Worm (Caenorhabditis elegans) whole organism, mixed stage, embryonic: Measurements from ENCODE around the gene B0303.16.

Experiments used
- M03D4.4 ChIP-seq: sonication (generic microtip); optimal IDR thresholded peaks from 2 replicates; lab custom pipeline; 2017; ENCODE audit warnings: mild to moderate bottlenecking, missing genetic modification characterization, missing compliant biosample characterization
- bed-3 ChIP-seq: fragments of 200-800 bp; sonication (Bioruptor generic); optimal IDR thresholded peaks from 3 replicates; lab custom pipeline; 2018; ENCODE audit warnings: mild to moderate bottlenecking, missing genetic modification characterization, moderate library complexity, missing compliant biosample characterization
- blmp-1 ChIP-seq: fragments of 150-350 bp; optimal IDR thresholded peaks from 2 replicates; lab custom pipeline; 2014; ENCODE audit warnings: missing biosample characterization, missing genetic modification characterization
- ceh-39 ChIP-seq: fragments of 150-350 bp; optimal IDR thresholded peaks from 2 replicates; lab custom pipeline; 2014; ENCODE audit warnings: missing biosample characterization, missing genetic modification characterization
- ceh-43 ChIP-seq: fragments of 200-800 bp; sonication (Bioruptor generic); optimal IDR thresholded peaks from 2 replicates; lab custom pipeline; 2018; ENCODE audit warnings: mild to moderate bottlenecking, missing genetic modification characterization, moderate library complexity, missing compliant biosample characterization
- ceh-83 ChIP-seq: fragments of 200-800 bp; sonication (Bioruptor generic); optimal IDR thresholded peaks from 2 replicates; lab custom pipeline; 2018; ENCODE audit warnings: mild to moderate bottlenecking, missing genetic modification characterization, missing compliant biosample characterization
- ces-1 ChIP-seq: fragments of 150-350 bp; optimal IDR thresholded peaks from 2 replicates; lab custom pipeline; 2014; ENCODE audit warnings: missing biosample characterization, missing genetic modification reagents, missing genetic modification characterization
- cnd-1 ChIP-seq: fragments of 200-800 bp; sonication (Bioruptor generic); optimal IDR thresholded peaks from 2 replicates; lab custom pipeline; 2018; ENCODE audit warnings: mild to moderate bottlenecking, missing genetic modification characterization, missing compliant biosample characterization
- drap-1 ChIP-seq: fragments of 200-800 bp; sonication (Bioruptor generic); optimal IDR thresholded peaks from 3 replicates; lab custom pipeline; 2018; ENCODE audit warnings: mild to moderate bottlenecking, missing genetic modification characterization, missing compliant biosample characterization
- elt-1 ChIP-seq: sonication (generic microtip); optimal IDR thresholded peaks from 2 replicates; lab custom pipeline; 2017; ENCODE audit warnings: missing genetic modification characterization, mild to moderate bottlenecking, missing compliant biosample characterization, antibody characterized with exemption, moderate library complexity, borderline replicate concordance; ENCODE audit not compliant: insufficient read depth
- ham-2 ChIP-seq: fragments of 200-800 bp; sonication (Bioruptor generic); optimal IDR thresholded peaks from 2 replicates; lab custom pipeline; 2018; ENCODE audit warnings: mild to moderate bottlenecking, missing genetic modification characterization, missing compliant biosample characterization
- hlh-1 ChIP-seq: fragments of 150-350 bp; optimal IDR thresholded peaks from 2 replicates; lab custom pipeline; 2014; ENCODE audit warnings: missing biosample characterization, missing genetic modification reagents, missing genetic modification characterization
- lin-13 ChIP-seq: fragments of 150-350 bp; optimal IDR thresholded peaks from 2 replicates; lab custom pipeline; 2014; ENCODE audit warnings: missing biosample characterization, missing genetic modification characterization
- lin-32 ChIP-seq: fragments of 200-800 bp; sonication (Bioruptor generic); optimal IDR thresholded peaks from 2 replicates; lab custom pipeline; 2018; ENCODE audit warnings: mild to moderate bottlenecking, missing genetic modification characterization, missing compliant biosample characterization
- lsy-2 ChIP-seq: fragments of 150-350 bp; optimal IDR thresholded peaks from 2 replicates; lab custom pipeline; 2014; ENCODE audit warnings: missing biosample characterization, missing genetic modification characterization
- mab-5 ChIP-seq: fragments of 150-350 bp; optimal IDR thresholded peaks from 2 replicates; lab custom pipeline; 2014; ENCODE audit warnings: missing biosample characterization, missing genetic modification characterization
- mep-1 ChIP-seq: fragments of 150-350 bp; optimal IDR thresholded peaks from 2 replicates; lab custom pipeline; 2017; ENCODE audit warnings: missing biosample characterization, missing genetic modification reagents, missing genetic modification characterization, inconsistent platforms
- mls-2 ChIP-seq: sonication (generic microtip); optimal IDR thresholded peaks from 2 replicates; lab custom pipeline; 2016; ENCODE audit warnings: mild to moderate bottlenecking, missing genetic modification characterization, moderate library complexity, missing compliant biosample characterization
- nhr-12 ChIP-seq: fragments of 150-350 bp; optimal IDR thresholded peaks from 2 replicates; lab custom pipeline; 2014; ENCODE audit warnings: missing biosample characterization, missing genetic modification characterization
- nhr-2 ChIP-seq: fragments of 150-350 bp; optimal IDR thresholded peaks from 2 replicates; lab custom pipeline; 2014; ENCODE audit warnings: missing biosample characterization, missing genetic modification characterization
- nhr-237 ChIP-seq: fragments of 150-350 bp; optimal IDR thresholded peaks from 2 replicates; lab custom pipeline; 2014; ENCODE audit warnings: missing biosample characterization, missing genetic modification characterization
- nhr-76 ChIP-seq: sonication (generic microtip); optimal IDR thresholded peaks from 2 replicates; lab custom pipeline; 2017; ENCODE audit warnings: missing biosample characterization, missing genetic modification characterization
- pha-4 ChIP-seq: fragments of 150-350 bp; optimal IDR thresholded peaks from 2 replicates; lab custom pipeline; 2018; ENCODE audit warnings: missing biosample characterization, missing genetic modification reagents, missing genetic modification characterization
- sem-2 ChIP-seq: fragments of 200-800 bp; sonication (Bioruptor generic); optimal IDR thresholded peaks from 2 replicates; lab custom pipeline; 2018; ENCODE audit warnings: mild to moderate bottlenecking, missing genetic modification characterization, missing compliant biosample characterization
- snpc-4 ChIP-seq: fragments of 150-350 bp; optimal IDR thresholded peaks from 2 replicates; lab custom pipeline; 2014; ENCODE audit warnings: missing biosample characterization, missing genetic modification characterization
- sptf-1 ChIP-seq: sonication (generic microtip); optimal IDR thresholded peaks from 2 replicates; lab custom pipeline; 2017; ENCODE audit warnings: mild to moderate bottlenecking, missing genetic modification characterization, moderate library complexity, missing compliant biosample characterization
- tbx-8 ChIP-seq: fragments of 200-800 bp; sonication (Bioruptor generic); optimal IDR thresholded peaks from 2 replicates; lab custom pipeline; 2018; ENCODE audit warnings: mild to moderate bottlenecking, missing genetic modification characterization, moderate library complexity, missing compliant biosample characterization
- unc-120 ChIP-seq: sonication (generic microtip); optimal IDR thresholded peaks from 2 replicates; lab custom pipeline; 2017; ENCODE audit warnings: missing genetic modification characterization, missing compliant biosample characterization; ENCODE audit not compliant: poor library complexity, severe bottlenecking
- unc-39 ChIP-seq: fragments of 150-350 bp; optimal IDR thresholded peaks from 2 replicates; lab custom pipeline; 2014; ENCODE audit warnings: missing biosample characterization, missing genetic modification characterization
- unc-62 ChIP-seq: fragments of 150-350 bp; optimal IDR thresholded peaks from 2 replicates; lab custom pipeline; 2014; ENCODE audit warnings: missing biosample characterization, missing genetic modification reagents, missing genetic modification characterization
- zip-8 ChIP-seq: fragments of 150-350 bp; optimal IDR thresholded peaks from 2 replicates; lab custom pipeline; 2014; ENCODE audit warnings: missing biosample characterization, missing genetic modification characterization
- ztf-11 ChIP-seq: fragments of 150-350 bp; optimal IDR thresholded peaks from 2 replicates; lab custom pipeline; 2014; ENCODE audit warnings: missing biosample characterization, missing genetic modification characterization

The B0303.16 gene

DNA sequence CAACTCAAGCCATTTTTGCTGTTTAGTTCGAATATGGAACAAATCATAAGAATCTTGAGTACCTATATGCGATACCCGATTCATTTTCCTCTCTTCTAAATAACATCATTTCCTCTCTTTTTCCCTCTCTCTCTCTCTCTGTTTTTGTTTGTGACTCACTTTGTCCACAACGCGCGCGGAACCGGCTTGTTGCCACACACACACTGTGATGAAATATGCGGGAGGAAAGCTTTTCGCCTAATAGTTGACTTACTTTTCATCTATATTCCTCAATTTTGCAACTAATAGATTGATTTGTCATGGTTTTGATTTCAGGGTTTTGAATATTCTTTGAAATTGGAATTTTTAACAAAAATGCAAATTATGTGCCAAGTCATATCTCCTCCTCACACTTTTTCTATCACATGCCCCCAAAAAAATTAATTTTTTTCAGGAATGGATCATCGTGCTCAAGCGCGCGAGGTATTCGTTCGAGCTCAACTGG is 14.9 kb downstream of the B0303.16 start, which contains the start of gene hipr-1:
Gene hipr-1 (plus strand): TSS at position 434 of the 484 bp plus-strand sequence.
- TF ChIP-seq pha-4 (tag; lab: Kevin White, UChicago) = peak; percentile 54
- no peak for TF ChIP-seq sem-2 (GFP tag; lab: Kevin White, UChicago)
- TF ChIP-seq, all 35 proteins: peak for 1

DNA sequence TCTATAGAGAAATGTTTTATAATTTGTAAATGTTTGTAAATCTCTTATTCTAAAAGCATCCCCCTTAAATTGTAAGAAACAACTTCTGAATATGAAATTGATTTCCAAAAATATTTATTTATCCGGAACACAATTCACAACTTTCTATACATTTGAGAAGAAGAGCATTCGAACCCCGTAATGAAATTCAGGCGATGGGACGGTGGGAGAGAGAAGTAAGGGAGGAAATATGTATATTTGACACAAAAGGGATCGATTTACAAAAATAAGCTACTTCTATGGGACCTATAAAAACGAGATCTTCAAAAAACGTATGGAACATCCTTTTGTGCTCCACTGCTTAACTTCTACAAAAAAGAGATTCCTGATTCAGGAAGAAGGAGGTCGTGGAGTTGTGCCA is 20.4 kb downstream of the B0303.16 start:
- no peak for TF ChIP-seq mep-1 (tag; lab: Kevin White, UChicago)
- TF ChIP-seq ceh-83 (GFP tag; lab: Kevin White, UChicago) = no peak
- no peak for TF ChIP-seq elt-1
- TF ChIP-seq sptf-1 (tag; lab: Kevin White, UChicago) = no peak
- TF ChIP-seq lin-32 (GFP tag; lab: Kevin White, UChicago) = no peak
- no peak for TF ChIP-seq ham-2
- no peak for TF ChIP-seq unc-39 (tag; lab: Kevin White, UChicago)
- no peak for TF ChIP-seq bed-3 (GFP tag; lab: Kevin White, UChicago)
- no peak for TF ChIP-seq nhr-2 (tag; lab: Kevin White, UChicago)
- no peak for TF ChIP-seq unc-62
- no peak for TF ChIP-seq drap-1 (GFP tag; lab: Kevin White, UChicago)
- no peak for TF ChIP-seq ces-1 (GFP tag; lab: Kevin White, UChicago)
- no peak for TF ChIP-seq tbx-8
- TF ChIP-seq mls-2 = no peak
- no peak for TF ChIP-seq ztf-11
- no peak for TF ChIP-seq ceh-43 (GFP tag; lab: Kevin White, UChicago)
- no peak for TF ChIP-seq nhr-76 (tag; lab: Kevin White, UChicago)
- no peak for TF ChIP-seq nhr-12
- TF ChIP-seq blmp-1 (tag; lab: Kevin White, UChicago) = no peak
- TF ChIP-seq lin-13 (tag; lab: Kevin White, UChicago) = no peak
- TF ChIP-seq, all 35 proteins: peak for 0

DNA sequence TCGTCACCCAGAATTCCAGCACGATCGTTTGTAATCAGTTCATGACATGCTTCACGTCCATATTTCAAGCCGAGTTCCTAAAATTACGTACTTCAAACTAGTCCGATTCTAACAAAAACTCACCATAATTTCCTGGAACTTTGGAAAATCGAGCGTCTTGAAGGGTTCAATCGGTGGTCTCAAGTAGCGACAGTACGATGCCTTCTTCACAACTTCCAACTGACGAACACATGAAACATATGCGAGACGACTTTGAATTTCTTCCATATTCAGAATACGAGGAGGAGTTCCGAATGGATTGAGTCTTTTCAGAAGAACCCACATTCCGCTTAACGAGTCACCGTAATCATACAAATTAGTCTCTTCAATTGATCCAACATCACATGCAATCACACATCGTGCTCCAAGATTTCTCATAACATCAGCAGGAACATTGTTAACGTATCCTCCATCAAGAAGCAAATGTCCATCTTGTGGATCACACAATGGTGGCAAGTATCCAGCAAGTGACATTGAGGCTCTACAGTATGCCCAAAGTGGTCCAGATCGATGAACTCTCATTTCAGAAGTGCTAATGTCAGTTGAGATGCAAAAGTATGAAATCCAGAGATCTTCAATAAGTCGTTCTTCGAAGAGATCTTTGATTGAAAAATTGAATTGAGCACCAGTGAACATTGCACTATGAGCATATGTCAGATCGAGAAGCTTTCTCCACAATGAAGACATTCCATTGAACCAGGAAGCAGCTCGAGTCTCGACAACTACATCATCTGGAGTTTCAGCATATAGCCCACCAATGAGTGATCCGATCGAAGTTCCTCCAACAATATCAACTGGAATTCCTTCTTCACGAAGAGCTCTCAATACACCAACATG is 21.4 kb downstream of the B0303.16 start:
- TF ChIP-seq lin-13 (tag; lab: Kevin White, UChicago) (no peak), unc-39 (tag; lab: Kevin White, UChicago) (no peak), mep-1 (tag; lab: Kevin White, UChicago) (no peak), ceh-39 (no peak)

DNA sequence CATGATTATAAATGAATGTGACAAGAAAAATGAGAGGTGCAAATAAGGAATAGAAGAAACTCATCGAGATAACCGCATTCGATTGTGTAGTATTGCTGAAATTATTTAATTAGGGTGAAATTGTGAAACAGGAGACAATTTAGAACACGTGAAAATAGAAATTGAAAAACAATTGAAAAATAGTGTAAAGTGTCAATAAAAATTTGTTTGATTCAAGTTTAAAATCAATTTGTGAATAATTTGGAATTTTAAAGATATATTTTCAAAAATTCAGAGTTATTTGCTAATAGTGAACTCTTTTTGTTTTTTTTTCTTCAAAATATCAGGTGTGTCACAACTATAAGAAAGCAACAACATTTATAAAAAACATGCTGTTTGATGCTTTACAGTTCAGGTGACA is 26.4 kb downstream of the B0303.16 start, which contains the start of gene ZK370.4:
Gene ZK370.4 (minus strand): TSS at position 101 of the 400 bp plus-strand sequence.
- no peak for TF ChIP-seq mab-5
- no peak for TF ChIP-seq elt-1
- TF ChIP-seq ceh-83 (GFP tag; lab: Kevin White, UChicago) = no peak
- no peak for TF ChIP-seq ham-2
- TF ChIP-seq ces-1 (GFP tag; lab: Kevin White, UChicago) = no peak
- no peak for TF ChIP-seq lsy-2
- TF ChIP-seq M03D4.4 (tag; lab: Kevin White, UChicago) = no peak
- TF ChIP-seq mep-1 (tag; lab: Kevin White, UChicago) = no peak
- TF ChIP-seq nhr-76 (tag; lab: Kevin White, UChicago) = no peak
- no peak for TF ChIP-seq bed-3 (GFP tag; lab: Kevin White, UChicago)
- TF ChIP-seq cnd-1 (tag; lab: Kevin White, UChicago) = no peak
- no peak for TF ChIP-seq zip-8 (tag; lab: Kevin White, UChicago)
- no peak for TF ChIP-seq tbx-8
- TF ChIP-seq blmp-1 (tag; lab: Kevin White, UChicago) = no peak

DNA sequence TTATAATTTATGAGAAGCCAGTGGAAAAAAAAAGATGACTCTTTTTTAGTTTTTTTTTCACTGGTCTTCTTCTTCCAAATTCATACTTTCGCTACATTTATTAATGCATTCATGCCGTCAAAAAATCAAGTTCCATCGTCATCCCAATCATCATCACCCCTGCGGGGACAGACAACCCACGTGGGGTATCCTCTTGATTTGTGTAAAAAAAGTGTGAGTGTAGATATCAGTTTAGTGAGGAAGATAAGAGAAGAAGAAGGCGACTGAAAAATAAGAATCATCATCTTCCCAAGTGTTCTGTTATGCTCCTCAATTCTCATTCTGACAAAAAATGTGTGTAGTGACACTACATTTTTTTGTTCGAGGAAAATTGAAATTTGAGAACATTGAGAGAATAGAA is 27.1 kb downstream of the B0303.16 start:
- TF ChIP-seq nhr-237 (tag; lab: Kevin White, UChicago) = no peak
- TF ChIP-seq elt-1 = no peak
- TF ChIP-seq cnd-1 (tag; lab: Kevin White, UChicago) = no peak
- TF ChIP-seq blmp-1 (tag; lab: Kevin White, UChicago) = no peak
- TF ChIP-seq hlh-1 (tag; lab: Kevin White, UChicago) = no peak
- TF ChIP-seq nhr-12 = no peak
- TF ChIP-seq ces-1 (GFP tag; lab: Kevin White, UChicago) = no peak
- TF ChIP-seq snpc-4 = no peak
- TF ChIP-seq unc-62 = no peak
- no peak for TF ChIP-seq unc-39 (tag; lab: Kevin White, UChicago)
- TF ChIP-seq unc-120 (tag; lab: Kevin White, UChicago) = no peak
- no peak for TF ChIP-seq ceh-43 (GFP tag; lab: Kevin White, UChicago)
- no peak for TF ChIP-seq nhr-76 (tag; lab: Kevin White, UChicago)
- TF ChIP-seq lsy-2 = no peak
- no peak for TF ChIP-seq drap-1 (GFP tag; lab: Kevin White, UChicago)
- no peak for TF ChIP-seq ceh-83 (GFP tag; lab: Kevin White, UChicago)
- TF ChIP-seq ztf-11 = no peak
- TF ChIP-seq mep-1 (tag; lab: Kevin White, UChicago) = no peak
- no peak for TF ChIP-seq lin-32 (GFP tag; lab: Kevin White, UChicago)
- no peak for TF ChIP-seq mls-2
